Worm (Caenorhabditis elegans): ENCODE results near the gene B0304.2.
A peak's percentile ranks its signal among the peaks of the same experiment; 100 is the strongest.

The B0304.2 gene

DNA sequence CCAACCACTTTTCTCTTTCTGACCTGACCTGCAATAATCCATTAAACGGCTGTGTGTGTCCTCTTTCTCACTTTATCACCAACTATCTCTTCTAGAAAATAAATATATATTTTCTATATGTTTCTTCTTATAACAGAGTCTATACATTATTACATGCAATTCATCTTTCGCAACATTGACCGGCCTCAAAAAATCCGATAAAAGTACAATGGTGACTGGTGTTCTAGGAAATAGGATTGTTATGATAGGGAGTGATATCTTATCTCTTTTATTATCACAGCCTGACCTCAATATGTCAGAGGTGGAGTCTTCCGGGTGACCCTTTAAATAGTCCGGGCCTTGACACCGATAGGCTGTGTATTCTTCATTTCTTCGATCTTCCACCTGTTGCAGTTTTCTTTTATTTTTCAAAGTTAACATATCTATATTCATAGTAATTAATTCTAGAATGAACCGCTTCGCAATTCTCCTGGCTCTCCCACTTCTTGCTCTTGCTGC lies 39.1 kb downstream of the B0304.2 start, which contains the start of gene dao-2:
dao-2 (plus strand) TSS at position 448 of the 498 bp plus-strand sequence.
- no peak for TF ChIP-seq nhr-120 (GFP tag; IDR thresholded peaks at IDR 0.05)
- no peak for TF ChIP-seq F55B11.4 (tag; optimal IDR thresholded peaks at IDR 0.05; ENCODE audit: borderline replicate concordance, insufficient read depth)
- no peak for TF ChIP-seq lag-1 (GFP tag; IDR thresholded peaks at IDR 0.05)
- TF ChIP-seq F10E7.11 (tag; optimal IDR thresholded peaks at IDR 0.05), result no peak
- TF ChIP-seq madf-3 (GFP tag; IDR thresholded peaks at IDR 0.05), result no peak
- TF ChIP-seq tlf-1 (GFP tag; optimal IDR thresholded peaks at IDR 0.05), result no peak
- no peak for TF ChIP-seq snpc-1.1 (tag; optimal IDR thresholded peaks at IDR 0.05; ENCODE audit: insufficient read depth)
- TF ChIP-seq snpc-1.3 (tag; optimal IDR thresholded peaks at IDR 0.05; ENCODE audit: insufficient read depth), result no peak
- TF ChIP-seq sdz-38 (tag; optimal IDR thresholded peaks at IDR 0.05), result no peak
- TF ChIP-seq B0035.1 (tag; optimal IDR thresholded peaks at IDR 0.05), result no peak
- no peak for TF ChIP-seq ztf-25 (GFP tag; IDR thresholded peaks at IDR 0.05)
- TF ChIP-seq aptf-2 (GFP tag; conservative IDR thresholded peaks at IDR 0.05), result no peak
- no peak for TF ChIP-seq chd-7 (tag; optimal IDR thresholded peaks at IDR 0.05)
- no peak for TF ChIP-seq lsl-1 (GFP tag; optimal IDR thresholded peaks at IDR 0.05)

DNA sequence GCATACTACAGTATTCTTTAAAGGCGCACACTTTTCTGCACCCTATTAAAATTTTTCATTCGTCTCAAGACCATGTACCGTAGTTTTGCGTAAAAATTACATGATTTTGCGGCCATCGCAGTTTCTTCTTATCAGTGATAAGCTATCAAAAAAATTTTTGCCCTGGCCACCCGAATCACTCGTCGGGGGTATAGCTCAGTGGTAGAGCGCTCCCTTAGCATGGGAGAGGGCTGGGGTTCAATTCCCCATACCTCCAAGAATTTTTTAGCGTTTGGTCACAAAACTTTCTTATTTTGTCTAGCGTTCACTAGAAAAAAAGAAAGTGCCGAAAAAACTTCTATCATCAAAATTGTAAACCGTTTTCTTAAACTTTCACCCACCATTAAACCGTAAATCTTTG lies 41.8 kb downstream of the B0304.2 start:
- TF ChIP-seq snpc-1.3 (tag; optimal IDR thresholded peaks at IDR 0.05; ENCODE audit: insufficient read depth), result peak; percentile 16
- TF ChIP-seq xnd-1 (tag; optimal IDR thresholded peaks at IDR 0.05), result peak; percentile 17
- TF ChIP-seq tbp1 (GFP tag; optimal IDR thresholded peaks at IDR 0.05), result peak; percentile 87
- peak; percentile 51 for TF ChIP-seq snpc-3.4 (tag; optimal IDR thresholded peaks at IDR 0.05)
- TF ChIP-seq lsl-1 (GFP tag; optimal IDR thresholded peaks at IDR 0.05), result peak; percentile 58
- TF ChIP-seq sdz-38 (tag; optimal IDR thresholded peaks at IDR 0.05), result no peak
- TF ChIP-seq nfyb-1 (GFP tag; IDR thresholded peaks at IDR 0.05), result peak; percentile 59; the same call in 1 of the 2 replicates
- TF ChIP-seq hlh-12 (tag; optimal IDR thresholded peaks at IDR 0.05), result no peak
- peak; percentile 36 for TF ChIP-seq nhr-80 (tag; optimal IDR thresholded peaks at IDR 0.05)
- TF ChIP-seq F33H1.4 (GFP tag; IDR thresholded peaks at IDR 0.05), result peak; percentile 45
- TF ChIP-seq F23B12.7 (tag; optimal IDR thresholded peaks at IDR 0.05; ENCODE audit: insufficient read depth), result no peak
- peak; percentile 23 for TF ChIP-seq repo-1 (tag; optimal IDR thresholded peaks at IDR 0.05)
- TF ChIP-seq B0261.1 (tag; optimal IDR thresholded peaks at IDR 0.05), result peak; percentile 73
- no peak for TF ChIP-seq B0019.2 (GFP tag; conservative IDR thresholded peaks at IDR 0.05)
- TF ChIP-seq nhr-90 (tag; optimal IDR thresholded peaks at IDR 0.05), result peak; percentile 46
- 0 out of 2 replicates have a peak, but pooled peaks have one; percentile 22 for TF ChIP-seq B0336.3 (GFP tag; IDR thresholded peaks at IDR 0.05)
- TF ChIP-seq ztf-28 (GFP tag; IDR thresholded peaks at IDR 0.05), result no peak
- peak; percentile 7 for TF ChIP-seq attf-5 (GFP tag; optimal IDR thresholded peaks at IDR 0.05)
- peak; percentile 67 for TF ChIP-seq die-1 (tag; optimal IDR thresholded peaks at IDR 0.05)
- no peak for TF ChIP-seq ama-1 (optimal IDR thresholded peaks at IDR 0.05)
- TF ChIP-seq ama-1 (GFP tag; optimal IDR thresholded peaks at IDR 0.05), result peak in 1 of 2 experiments; percentile 12
- TF ChIP-seq madf-6 (GFP tag; IDR thresholded peaks at IDR 0.05), result peak; percentile 42; the same call in 1 of the 2 replicates
- 0 out of 2 replicates have a peak, but pooled peaks have one; percentile 18 for TF ChIP-seq ceh-100 (GFP tag; IDR thresholded peaks at IDR 0.05)
- peak; percentile 25; the same call in 1 of the 2 replicates for TF ChIP-seq dox-1 (GFP tag; IDR thresholded peaks at IDR 0.05)
- 0 out of 2 replicates have a peak, but pooled peaks have one; percentile 22 for TF ChIP-seq egl-44 (GFP tag; IDR thresholded peaks at IDR 0.05)
- no peak for TF ChIP-seq F49E8.2 (tag; optimal IDR thresholded peaks at IDR 0.05; ENCODE audit: insufficient read depth)
- TF ChIP-seq Y56A3A.18 (GFP tag; IDR thresholded peaks at IDR 0.05), result peak; percentile 33; the same call in 1 of the 2 replicates
- peak; percentile 25 for TF ChIP-seq ztf-18 (tag; optimal IDR thresholded peaks at IDR 0.05)
- 0 out of 2 replicates have a peak, but pooled peaks have one; percentile 27 for TF ChIP-seq ceh-91 (GFP tag; IDR thresholded peaks at IDR 0.05)
- TF ChIP-seq lin-26 (GFP tag; IDR thresholded peaks at IDR 0.05), result peak; percentile 77
- TF ChIP-seq rpc-1 (optimal IDR thresholded peaks at IDR 0.05), result peak; percentile 55
- TF ChIP-seq rpc-1 (tag; optimal IDR thresholded peaks at IDR 0.05), result peak; percentile 82
- TF ChIP-seq madf-8 (GFP tag; conservative IDR thresholded peaks at IDR 0.05), result no peak
- TF ChIP-seq D2030.7 (GFP tag; IDR thresholded peaks at IDR 0.05), result peak; percentile 17; the same call in 1 of the 2 replicates
